Fruit fly (Drosophila melanogaster): ENCODE data around the gene Prm.

Prm gene

DNA sequence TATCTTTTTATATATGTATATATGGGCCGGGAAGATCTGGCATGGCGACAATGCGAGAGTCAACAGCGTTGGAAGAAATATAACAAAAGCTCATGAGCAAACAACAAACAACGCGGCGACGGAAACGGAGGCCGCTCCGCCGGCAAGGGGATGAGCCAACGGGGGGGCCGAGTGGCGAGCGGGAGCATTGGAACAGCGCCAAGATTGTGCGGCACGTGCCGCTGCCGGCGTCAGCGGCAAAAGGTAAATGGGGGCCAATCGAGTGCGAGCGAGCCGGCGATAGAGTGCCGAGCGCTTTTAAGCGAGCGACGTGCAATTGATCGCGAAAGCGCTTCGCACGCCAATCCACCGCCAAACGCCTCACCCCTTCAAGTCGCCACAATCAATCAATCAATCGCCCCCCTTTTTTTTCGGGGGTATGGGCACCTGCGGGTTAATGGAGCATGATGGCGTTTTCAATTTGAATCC is 48.6 kb downstream of the Prm start:
- no peak for TF ChIP-seq Sin3A (optimal IDR thresholded peaks at IDR 0.05)
- no peak for TF ChIP-seq psq (optimal IDR thresholded peaks at IDR 0.05)
- no peak for TF ChIP-seq ttk (optimal IDR thresholded peaks at IDR 0.05)
- TF ChIP-seq Myc (optimal IDR thresholded peaks at IDR 0.05), result no peak
- no peak for TF ChIP-seq h (optimal IDR thresholded peaks at IDR 0.05)
- TF ChIP-seq insv (optimal IDR thresholded peaks at IDR 0.05), result no peak

DNA sequence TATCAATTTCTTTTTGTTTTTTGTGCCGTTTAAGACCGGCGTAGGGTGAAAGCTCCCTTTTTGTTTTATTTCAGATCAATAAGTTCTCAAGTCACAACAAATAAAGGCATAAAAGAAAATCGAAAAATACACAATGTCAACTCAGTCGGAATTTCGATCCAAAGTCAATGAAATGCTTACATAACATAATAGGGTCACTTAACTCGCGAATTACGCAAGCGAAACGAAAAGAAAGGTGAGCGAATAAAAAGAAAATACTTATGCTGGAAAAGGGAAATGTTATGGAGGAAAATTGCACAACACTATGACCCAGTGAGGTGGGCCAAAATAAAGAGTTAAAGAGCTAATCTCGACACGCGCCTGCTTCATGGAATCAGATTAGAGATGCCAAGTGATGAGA is 49.2 kb downstream of the Prm start:
- TF ChIP-seq ttk (optimal IDR thresholded peaks at IDR 0.05), result no peak
- no peak for TF ChIP-seq Sin3A (optimal IDR thresholded peaks at IDR 0.05)
- TF ChIP-seq psq (optimal IDR thresholded peaks at IDR 0.05), result no peak
- no peak for TF ChIP-seq Myc (optimal IDR thresholded peaks at IDR 0.05)
- no peak for TF ChIP-seq h (optimal IDR thresholded peaks at IDR 0.05)

DNA sequence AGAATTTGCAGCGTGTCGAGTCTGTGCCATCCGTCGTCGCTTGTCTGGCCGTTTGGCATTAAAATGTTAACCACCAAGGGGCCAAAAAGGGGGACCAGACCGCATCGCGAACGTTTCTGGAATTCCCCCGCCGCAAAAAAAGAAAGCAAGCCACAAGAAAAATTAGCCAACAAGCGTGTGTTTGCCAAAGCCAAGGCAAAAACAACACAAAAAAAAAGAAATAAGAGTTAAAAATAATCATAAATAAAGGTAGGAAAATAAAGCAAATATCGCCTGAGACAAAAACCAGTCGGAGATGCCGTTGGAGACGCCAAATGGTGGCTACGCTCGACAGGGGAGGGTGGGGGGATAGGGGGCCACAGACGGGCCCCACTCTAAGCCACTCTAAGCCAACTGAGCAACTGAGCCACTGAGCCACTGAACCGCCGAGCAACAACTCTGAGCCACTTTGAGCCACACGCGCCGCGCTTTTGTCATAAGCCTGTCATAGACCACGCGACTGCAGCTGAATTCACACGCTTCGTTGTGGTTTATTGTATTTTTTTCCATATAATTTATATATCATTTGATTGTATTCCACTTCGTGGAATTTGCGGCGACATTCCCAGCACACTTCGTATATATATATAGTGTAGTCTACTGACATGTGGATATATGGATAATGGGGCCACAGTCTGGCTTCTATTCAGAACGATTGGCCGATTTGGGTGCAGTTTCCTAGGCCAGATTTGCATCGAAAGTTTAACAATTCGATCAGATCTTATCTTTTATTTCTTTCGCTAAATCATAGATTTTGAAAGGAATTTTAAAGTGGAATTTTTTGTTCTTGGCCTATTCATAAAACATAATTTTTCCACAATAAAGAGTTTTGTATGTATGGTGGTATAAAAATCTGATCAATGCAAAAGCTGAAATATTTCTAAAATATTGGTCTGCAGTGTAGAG is 51.3 kb downstream of the Prm start:
- TF ChIP-seq Sin3A (optimal IDR thresholded peaks at IDR 0.05) (no peak), ttk (optimal IDR thresholded peaks at IDR 0.05) (no peak), psq (optimal IDR thresholded peaks at IDR 0.05) (no peak), Myc (optimal IDR thresholded peaks at IDR 0.05) (no peak), h (optimal IDR thresholded peaks at IDR 0.05) (no peak), insv (optimal IDR thresholded peaks at IDR 0.05) (no peak)

dm6 chr3L:8691891-8692874 is 52.9 kb downstream of the Prm start:
- no peak for TF ChIP-seq Sin3A (optimal IDR thresholded peaks at IDR 0.05)
- no peak for TF ChIP-seq Myc (optimal IDR thresholded peaks at IDR 0.05)
- TF ChIP-seq psq (optimal IDR thresholded peaks at IDR 0.05), result no peak
- no peak for TF ChIP-seq insv (optimal IDR thresholded peaks at IDR 0.05)
- no peak for TF ChIP-seq ttk (optimal IDR thresholded peaks at IDR 0.05)
- no peak for TF ChIP-seq h (optimal IDR thresholded peaks at IDR 0.05)

dm6 chr3L:8690630-8691029 is 54.5 kb downstream of the Prm start:
- no peak for TF ChIP-seq insv (optimal IDR thresholded peaks at IDR 0.05)
- no peak for TF ChIP-seq ttk (optimal IDR thresholded peaks at IDR 0.05)
- TF ChIP-seq h (optimal IDR thresholded peaks at IDR 0.05), result no peak
- no peak for TF ChIP-seq psq (optimal IDR thresholded peaks at IDR 0.05)
- TF ChIP-seq Myc (optimal IDR thresholded peaks at IDR 0.05), result no peak
- no peak for TF ChIP-seq Sin3A (optimal IDR thresholded peaks at IDR 0.05)

DNA sequence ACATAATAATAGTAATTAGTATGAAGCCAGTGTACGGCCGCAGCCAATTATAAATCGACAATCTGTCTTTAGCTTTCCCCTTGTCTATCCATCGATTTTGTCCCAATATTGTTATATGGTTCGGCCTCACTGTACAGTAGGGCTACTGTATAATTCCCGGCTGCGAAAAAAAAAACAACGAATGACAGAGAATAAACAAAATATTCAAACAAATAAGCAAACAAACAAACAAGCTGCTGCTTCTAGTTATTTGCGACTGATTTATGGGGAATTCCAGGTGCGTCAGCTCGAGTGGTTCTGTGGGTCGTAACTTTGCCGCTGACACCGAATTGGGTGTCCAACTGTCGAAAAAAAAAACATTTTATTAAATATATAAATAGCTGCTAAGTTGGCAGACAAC is 55.4 kb downstream of the Prm start:
- no peak for TF ChIP-seq Myc (optimal IDR thresholded peaks at IDR 0.05)
- no peak for TF ChIP-seq insv (optimal IDR thresholded peaks at IDR 0.05)
- no peak for TF ChIP-seq Sin3A (optimal IDR thresholded peaks at IDR 0.05)
- TF ChIP-seq h (optimal IDR thresholded peaks at IDR 0.05), result no peak
- TF ChIP-seq ttk (optimal IDR thresholded peaks at IDR 0.05), result no peak
- no peak for TF ChIP-seq psq (optimal IDR thresholded peaks at IDR 0.05)

dm6 chr3L:8688694-8689291 is 56.3 kb downstream of the Prm start:
- TF ChIP-seq Myc (optimal IDR thresholded peaks at IDR 0.05), result no peak
- TF ChIP-seq Sin3A (optimal IDR thresholded peaks at IDR 0.05), result no peak

DNA sequence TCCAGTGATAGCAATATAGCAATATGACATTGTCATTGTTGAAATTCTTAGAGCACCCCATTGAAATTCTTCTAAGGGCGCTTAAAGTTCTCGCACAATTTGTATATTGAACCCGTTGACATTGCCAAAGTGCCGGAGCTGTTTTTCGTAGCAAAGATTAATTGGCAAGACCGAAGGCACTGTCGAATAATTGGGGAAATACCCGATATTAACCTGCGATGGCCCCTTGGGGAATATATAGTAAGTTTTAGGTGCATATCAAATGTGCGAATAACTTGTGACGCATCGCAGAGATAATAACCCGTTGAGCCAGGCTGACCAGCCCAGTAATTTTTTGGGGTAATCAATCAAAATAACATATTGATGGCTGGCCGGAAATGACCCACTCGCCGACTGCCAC is 58.5 kb downstream of the Prm start:
- TF ChIP-seq Sin3A (optimal IDR thresholded peaks at IDR 0.05) (no peak), insv (optimal IDR thresholded peaks at IDR 0.05) (no peak), Myc (optimal IDR thresholded peaks at IDR 0.05) (no peak), ttk (optimal IDR thresholded peaks at IDR 0.05) (no peak), h (optimal IDR thresholded peaks at IDR 0.05) (no peak), psq (optimal IDR thresholded peaks at IDR 0.05) (no peak)

dm6 chr3L:8684419-8685081 is 60.6 kb downstream of the Prm start:
- TF ChIP-seq psq (optimal IDR thresholded peaks at IDR 0.05) (no peak), insv (optimal IDR thresholded peaks at IDR 0.05) (no peak), Sin3A (optimal IDR thresholded peaks at IDR 0.05) (no peak), ttk (optimal IDR thresholded peaks at IDR 0.05) (no peak), h (optimal IDR thresholded peaks at IDR 0.05) (no peak), Myc (optimal IDR thresholded peaks at IDR 0.05) (no peak)

DNA sequence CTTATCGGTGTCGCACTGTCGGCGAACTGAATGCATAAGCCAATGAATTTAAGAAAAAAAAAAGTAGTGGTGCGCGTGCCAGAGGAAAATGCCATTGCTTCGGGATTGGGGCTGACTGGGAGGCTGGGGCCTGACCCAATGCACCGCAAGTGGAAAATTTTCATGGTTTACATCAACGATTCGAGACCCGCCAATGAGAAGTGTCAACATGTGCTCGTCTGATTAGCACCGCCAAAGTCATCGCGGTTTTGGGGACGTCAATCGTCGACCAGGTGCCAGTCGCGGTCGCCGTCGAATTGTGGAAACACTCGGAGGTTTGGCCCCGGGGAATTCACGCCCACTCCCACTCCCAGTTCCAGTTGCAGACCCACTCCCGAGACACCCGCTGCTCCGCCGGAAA is 61.3 kb downstream of the Prm start:
- no peak for TF ChIP-seq Myc (optimal IDR thresholded peaks at IDR 0.05)

Data from Kc167 (cell line).